Worm (Caenorhabditis elegans) whole organism, young adult: Measurements from ENCODE around the gene Y50D4C.5.

Source experiments
- B0019.2 ChIP-seq: fragments of 200-800 bp; sonication (Bioruptor generic); conservative IDR thresholded peaks from 2 replicates; pipeline ENCODE4 v1.3.6; 2022; ENCODE audit warnings: missing genetic modification reagents, missing genetic modification characterization, missing compliant biosample characterization
- B0035.1 ChIP-seq: sonication (generic microtip); optimal IDR thresholded peaks from 2 replicates; lab custom pipeline; 2016; ENCODE audit warnings: missing genetic modification characterization, mild to moderate bottlenecking, missing compliant biosample characterization, missing genotype, missing genetic modification reagents
- B0261.1 ChIP-seq: sonication (generic microtip); optimal IDR thresholded peaks from 2 replicates; lab custom pipeline; 2016; ENCODE audit warnings: mild to moderate bottlenecking, missing genetic modification characterization, moderate library complexity, missing compliant biosample characterization
- F55B11.4 ChIP-seq: sonication (generic microtip); optimal IDR thresholded peaks from 2 replicates; lab custom pipeline; 2016; ENCODE audit warnings: missing compliant biosample characterization, missing genetic modification characterization, borderline replicate concordance; ENCODE audit not compliant: insufficient read depth
- F57A8.1 ChIP-seq: fragments of 200-800 bp; sonication (Bioruptor generic); optimal IDR thresholded peaks from 2 replicates; lab custom pipeline; 2018; ENCODE audit warnings: mild to moderate bottlenecking, missing genetic modification characterization, moderate library complexity, missing compliant biosample characterization
- Y53G8AR.9 ChIP-seq: fragments of 200-800 bp; sonication (Bioruptor generic); conservative IDR thresholded peaks from 2 replicates; pipeline ENCODE4 v1.3.6; 2022; ENCODE audit warnings: missing genetic modification reagents, missing genetic modification characterization, missing compliant biosample characterization
- Y67H2A.10 ChIP-seq: fragments of 200-800 bp; sonication (Bioruptor generic); conservative IDR thresholded peaks from 2 replicates; pipeline ENCODE4 v1.3.6; 2022; ENCODE audit warnings: missing genetic modification reagents, missing genetic modification characterization, missing compliant biosample characterization
- aptf-2 ChIP-seq: fragments of 200-800 bp; sonication (Bioruptor generic); conservative IDR thresholded peaks from 2 replicates; pipeline ENCODE4 v1.3.6; 2022; ENCODE audit warnings: missing genetic modification reagents, missing genetic modification characterization, missing compliant biosample characterization
- athp-1 ChIP-seq: sonication (generic microtip); optimal IDR thresholded peaks from 2 replicates; lab custom pipeline; 2017; ENCODE audit warnings: mild to moderate bottlenecking, missing genetic modification characterization, missing compliant biosample characterization
- attf-5 ChIP-seq: fragments of 200-800 bp; sonication (Bioruptor generic); optimal IDR thresholded peaks from 2 replicates; lab custom pipeline; 2018; ENCODE audit warnings: mild to moderate bottlenecking, missing genetic modification characterization, missing compliant biosample characterization
- cebp-1 ChIP-seq, 2 experiments: fragments of 200-800 bp in 1 of 2; sonication (Bioruptor generic) in 1 of 2; sonication (generic microtip) in 1 of 2; IDR thresholded peaks in 1 of 2; optimal IDR thresholded peaks in 1 of 2; 2 replicates each; pipeline versions ENCODE4 v1.3.6 to Lab custom; 2017 to 2022; ENCODE audit warnings: missing compliant biosample characterization in 2 of 2, missing genetic modification characterization in 2 of 2, mild to moderate bottlenecking in 1 of 2, missing genetic modification reagents in 1 of 2, moderate library complexity in 1 of 2
- ceh-100 ChIP-seq: fragments of 200-800 bp; sonication (Bioruptor generic); IDR thresholded peaks from 2 replicates; pipeline ENCODE4 v1.3.6; 2022; ENCODE audit warnings: missing genetic modification reagents, missing genetic modification characterization, missing compliant biosample characterization
- dpl-1 ChIP-seq: fragments of 150-350 bp; optimal IDR thresholded peaks from 2 replicates; lab custom pipeline; 2014; ENCODE audit warnings: missing biosample characterization, missing genetic modification reagents, missing genetic modification characterization
- efl-1 ChIP-seq: fragments of 150-350 bp; optimal IDR thresholded peaks from 2 replicates; lab custom pipeline; 2014; ENCODE audit warnings: missing biosample characterization, missing genetic modification reagents, missing genetic modification characterization
- ekl-4 ChIP-seq: fragments of 200-800 bp; sonication (Bioruptor generic); IDR thresholded peaks from 2 replicates; pipeline ENCODE4 v1.3.6; 2022; ENCODE audit warnings: missing genetic modification reagents, missing genetic modification characterization, missing compliant biosample characterization
- hlh-12 ChIP-seq: sonication (generic microtip); optimal IDR thresholded peaks from 2 replicates; lab custom pipeline; 2016; ENCODE audit warnings: missing genetic modification characterization, missing compliant biosample characterization
- hmg-1.2 ChIP-seq: fragments of 200-800 bp; sonication (Bioruptor generic); IDR thresholded peaks from 2 replicates; pipeline ENCODE4 v1.3.6; 2022; ENCODE audit warnings: missing genetic modification reagents, missing genetic modification characterization, missing compliant biosample characterization
- hmg-20 ChIP-seq: fragments of 200-800 bp; sonication (Bioruptor generic); IDR thresholded peaks from 2 replicates; pipeline ENCODE4 v1.3.6; 2022; ENCODE audit warnings: missing genetic modification reagents, missing genetic modification characterization, missing compliant biosample characterization
- lin-26 ChIP-seq: fragments of 200-800 bp; sonication (Bioruptor generic); IDR thresholded peaks from 2 replicates; pipeline ENCODE4 v1.3.6; 2022; ENCODE audit warnings: missing genetic modification reagents, missing genetic modification characterization, missing compliant biosample characterization
- lin-35 ChIP-seq, 3 experiments: fragments of 150-350 bp in 2 of 3; sonication (generic microtip) in 1 of 3; optimal IDR thresholded peaks; 2 replicates each; lab custom pipeline; 2014 to 2018; ENCODE audit warnings: missing biosample characterization in 3 of 3, missing genetic modification characterization in 3 of 3, missing genetic modification reagents in 3 of 3
- lin-54 ChIP-seq: fragments of 200-800 bp; sonication (Bioruptor generic); optimal IDR thresholded peaks from 2 replicates; lab custom pipeline; 2018; ENCODE audit warnings: mild to moderate bottlenecking, missing genetic modification characterization, missing compliant biosample characterization
- madf-10 ChIP-seq: sonication (generic microtip); optimal IDR thresholded peaks from 2 replicates; lab custom pipeline; 2016; ENCODE audit warnings: mild to moderate bottlenecking, missing genetic modification characterization, missing compliant biosample characterization
- madf-6 ChIP-seq: fragments of 200-800 bp; sonication (Bioruptor generic); IDR thresholded peaks from 2 replicates; pipeline ENCODE4 v1.3.6; 2022; ENCODE audit warnings: missing genetic modification reagents, missing genetic modification characterization, missing compliant biosample characterization
- madf-8 ChIP-seq: fragments of 200-800 bp; sonication (Bioruptor generic); conservative IDR thresholded peaks from 2 replicates; pipeline ENCODE4 v1.3.6; 2022; ENCODE audit warnings: missing genetic modification reagents, missing genetic modification characterization, missing compliant biosample characterization
- mcd-1 ChIP-seq: fragments of 200-800 bp; sonication (Bioruptor generic); IDR thresholded peaks from 2 replicates; pipeline ENCODE4 v1.3.6; 2022; ENCODE audit warnings: missing genetic modification reagents, missing genetic modification characterization, missing compliant biosample characterization
- mel-28 ChIP-seq: sonication (generic microtip); optimal IDR thresholded peaks from 2 replicates; lab custom pipeline; 2016; ENCODE audit warnings: borderline replicate concordance, mild to moderate bottlenecking, missing genetic modification characterization, missing compliant biosample characterization
- nhr-120 ChIP-seq: fragments of 200-800 bp; sonication (Bioruptor generic); IDR thresholded peaks from 2 replicates; pipeline ENCODE4 v1.3.6; 2022; ENCODE audit warnings: missing genetic modification characterization, missing compliant biosample characterization
- nhr-90 ChIP-seq: sonication (generic microtip); optimal IDR thresholded peaks from 2 replicates; lab custom pipeline; 2016; ENCODE audit warnings: missing genotype, mild to moderate bottlenecking, missing genetic modification characterization, missing compliant biosample characterization
- snpc-1.1 ChIP-seq: sonication (generic microtip); optimal IDR thresholded peaks from 2 replicates; lab custom pipeline; 2017; ENCODE audit warnings: missing genetic modification characterization, mild to moderate bottlenecking, missing compliant biosample characterization, antibody characterized with exemption, moderate library complexity, missing genotype, missing genetic modification reagents; ENCODE audit not compliant: insufficient read depth
- snpc-4 ChIP-seq, 5 experiments: fragments of 150-350 bp in 1 of 5; sonication (generic microtip) in 4 of 5; optimal IDR thresholded peaks; 2 replicates each; lab custom pipeline; 2014 to 2018; ENCODE audit warnings: missing genetic modification characterization in 5 of 5, missing biosample characterization in 3 of 5, antibody characterized with exemption in 2 of 5, mild to moderate bottlenecking in 2 of 5, missing compliant biosample characterization in 2 of 5, missing genotype in 2 of 5, moderate library complexity in 2 of 5, missing genetic modification reagents in 1 of 5
- somi-1 ChIP-seq: fragments of 200-800 bp; sonication (Bioruptor generic); optimal IDR thresholded peaks from 2 replicates; lab custom pipeline; 2018; ENCODE audit warnings: mild to moderate bottlenecking, missing genetic modification characterization, missing compliant biosample characterization
- xnd-1 ChIP-seq: sonication (generic microtip); optimal IDR thresholded peaks from 2 replicates; lab custom pipeline; 2016; ENCODE audit warnings: missing genotype, missing genetic modification reagents, missing genetic modification characterization, missing compliant biosample characterization
- zfh-2 ChIP-seq: fragments of 200-800 bp; sonication (Bioruptor generic); conservative IDR thresholded peaks from 2 replicates; pipeline ENCODE4 v1.3.6; 2022; ENCODE audit warnings: missing genetic modification reagents, missing genetic modification characterization, missing compliant biosample characterization
- zim-3 ChIP-seq: sonication (generic microtip); optimal IDR thresholded peaks from 2 replicates; lab custom pipeline; 2017; ENCODE audit warnings: mild to moderate bottlenecking, missing genetic modification characterization, moderate library complexity, missing compliant biosample characterization
- ztf-3 ChIP-seq: fragments of 200-800 bp; sonication (Bioruptor generic); optimal IDR thresholded peaks from 2 replicates; lab custom pipeline; 2018; ENCODE audit warnings: mild to moderate bottlenecking, missing genetic modification characterization, missing compliant biosample characterization

The Y50D4C.5 gene

ce11 chrV:1003400-1003799 is at the start of gene Y50D4C.5:
TSS of gene Y50D4C.5 (minus strand) at chrV:1003744.
- TF ChIP-seq ekl-4 (no peak), zfh-2 (GFP tag; lab: Robert Waterston, UW) (peak; percentile 41; the same call in 1 of the 2 replicates)

DNA sequence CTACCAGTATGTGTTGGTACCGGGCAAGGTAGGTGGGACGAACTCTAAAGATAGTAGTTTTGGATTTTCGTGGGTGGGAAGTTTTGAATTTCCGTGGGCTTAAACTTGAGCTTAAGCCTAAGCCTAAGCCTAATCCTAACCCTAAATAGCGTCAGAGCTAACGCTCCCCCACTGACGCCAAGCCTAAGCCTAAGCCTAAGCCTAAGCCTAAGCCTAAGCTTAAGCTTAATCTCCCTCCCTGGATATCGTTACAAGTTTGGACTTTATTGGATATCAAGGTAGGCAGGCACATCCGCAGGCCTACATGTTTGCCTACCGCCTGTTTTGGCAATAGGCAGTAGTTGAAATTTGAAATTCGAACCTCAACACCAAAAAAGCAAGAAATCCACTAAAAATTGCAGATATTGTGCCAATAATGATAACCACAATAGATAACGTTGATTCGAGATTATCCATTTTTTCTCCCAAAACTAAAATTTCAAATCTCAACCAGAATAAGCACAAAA is 49.1 kb upstream of the Y50D4C.5 start, which contains the start of gene K10C9.4:
Gene K10C9.4 (minus strand): TSS at position 456 of the 506 bp plus-strand sequence.
- no peak for TF ChIP-seq ztf-3 (GFP tag; lab: Kevin White, UChicago)
- no peak for TF ChIP-seq nhr-90 (tag; lab: Kevin White, UChicago)
- no peak for TF ChIP-seq lin-26 (GFP tag; lab: Robert Waterston, UW)
- no peak for TF ChIP-seq Y53G8AR.9 (GFP tag; lab: Robert Waterston, UW)
- TF ChIP-seq F57A8.1 = no peak
- no peak for TF ChIP-seq snpc-1.1 (tag; lab: Kevin White, UChicago)
- no peak for TF ChIP-seq aptf-2
- TF ChIP-seq Y67H2A.10 (GFP tag; lab: Robert Waterston, UW) = no peak
- TF ChIP-seq cebp-1 (GFP tag; IDR thresholded peaks at IDR 0.05; lab: Robert Waterston, UW) = no peak
- no peak for TF ChIP-seq cebp-1 (tag; optimal IDR thresholded peaks at IDR 0.05; lab: Kevin White, UChicago)
- TF ChIP-seq, all 124 proteins: peak for 0

ce11 chrV:1051651-1052050 is 48.1 kb upstream of the Y50D4C.5 start:
- TF ChIP-seq hmg-20 (GFP tag; lab: Robert Waterston, UW) = no peak
- no peak for TF ChIP-seq mel-28 (tag; lab: Kevin White, UChicago)
- peak; percentile 33 for TF ChIP-seq snpc-4 (GFP tag; optimal IDR thresholded peaks at IDR 0.05; lab: Kevin White, UChicago)
- TF ChIP-seq snpc-4 (tag; optimal IDR thresholded peaks at IDR 0.05; lab: Kevin White, UChicago) = peak in 2 of 4 experiments; percentile 81 to 85
- TF ChIP-seq hmg-1.2 (GFP tag; lab: Robert Waterston, UW) = peak; percentile 53
- no peak for TF ChIP-seq nhr-120 (GFP tag; lab: Robert Waterston, UW)
- TF ChIP-seq B0261.1 (tag; lab: Kevin White, UChicago) = no peak
- no peak for TF ChIP-seq zim-3
- no peak for TF ChIP-seq lin-54
- TF ChIP-seq attf-5 (GFP tag; lab: Kevin White, UChicago) = no peak
- TF ChIP-seq B0035.1 = no peak
- peak; percentile 63 for TF ChIP-seq snpc-1.1 (tag; lab: Kevin White, UChicago)
- no peak for TF ChIP-seq hlh-12 (tag; lab: Kevin White, UChicago)
- TF ChIP-seq lin-35 (GFP tag; optimal IDR thresholded peaks at IDR 0.05; lab: Kevin White, UChicago) = no peak
- no peak for TF ChIP-seq athp-1
- no peak for TF ChIP-seq madf-10 (tag; lab: Kevin White, UChicago)
- TF ChIP-seq somi-1 = no peak
- no peak for TF ChIP-seq B0019.2 (GFP tag; lab: Robert Waterston, UW)

DNA sequence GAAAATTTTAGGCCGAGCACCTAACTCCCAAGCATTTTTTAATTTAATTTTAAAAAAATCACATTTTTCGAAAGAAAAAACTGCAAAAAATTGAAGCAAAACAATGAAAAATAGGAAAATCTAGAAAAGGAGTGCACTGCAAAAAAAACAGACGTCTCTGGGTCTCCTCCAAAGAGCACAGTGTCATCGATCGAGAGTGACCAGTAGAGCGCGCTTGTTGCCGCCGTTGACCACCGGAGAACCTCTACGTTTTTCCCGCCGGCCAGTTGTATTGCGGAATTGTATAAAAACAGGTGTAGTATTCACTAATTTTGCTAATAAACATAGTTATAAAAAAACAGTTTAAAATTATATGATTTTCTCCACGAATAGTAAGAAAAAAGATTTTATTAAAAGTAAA is 45.8 kb upstream of the Y50D4C.5 start:
- TF ChIP-seq xnd-1 (tag; lab: Kevin White, UChicago) = peak; percentile 62
- peak; percentile 87 for TF ChIP-seq madf-6 (GFP tag; lab: Robert Waterston, UW)
- peak; percentile 76 for TF ChIP-seq madf-8
- peak; percentile 86 for TF ChIP-seq efl-1 (GFP tag; lab: Kevin White, UChicago)
- no peak for TF ChIP-seq F55B11.4
- TF ChIP-seq B0035.1 = no peak
- 0 out of 2 replicates have a peak, but pooled peaks have one; percentile 20 for TF ChIP-seq ceh-100 (GFP tag; lab: Robert Waterston, UW)
- TF ChIP-seq dpl-1 (GFP tag; lab: Kevin White, UChicago) = peak; percentile 55
- peak; percentile 68 for TF ChIP-seq mcd-1 (GFP tag; lab: Robert Waterston, UW)
- peak; percentile 44; the same call in 1 of the 2 replicates for TF ChIP-seq hmg-1.2 (GFP tag; lab: Robert Waterston, UW)
- TF ChIP-seq, all 124 proteins: peak for 8
